Worm (Caenorhabditis elegans) whole organism, young adult: ENCODE data around the gene pigm-1.

Source experiments
- B0019.2 ChIP-seq: fragments of 200-800 bp; sonication (Bioruptor generic); conservative IDR thresholded peaks from 2 replicates; pipeline ENCODE4 v1.3.6; 2022; ENCODE audit warnings: missing genetic modification reagents, missing genetic modification characterization, missing compliant biosample characterization
- B0261.1 ChIP-seq: sonication (generic microtip); optimal IDR thresholded peaks from 2 replicates; lab custom pipeline; 2016; ENCODE audit warnings: mild to moderate bottlenecking, missing genetic modification characterization, moderate library complexity, missing compliant biosample characterization
- B0336.3 ChIP-seq: fragments of 200-800 bp; sonication (Bioruptor generic); IDR thresholded peaks from 2 replicates; pipeline ENCODE4 v1.3.6; 2022; ENCODE audit warnings: missing genetic modification characterization, missing compliant biosample characterization
- C17E4.6 ChIP-seq: fragments of 200-800 bp; sonication (Bioruptor generic); IDR thresholded peaks from 2 replicates; pipeline ENCODE4 v1.3.6; 2022; ENCODE audit warnings: missing genetic modification reagents, missing genetic modification characterization, missing compliant biosample characterization
- F57A8.1 ChIP-seq: fragments of 200-800 bp; sonication (Bioruptor generic); optimal IDR thresholded peaks from 2 replicates; lab custom pipeline; 2018; ENCODE audit warnings: mild to moderate bottlenecking, missing genetic modification characterization, moderate library complexity, missing compliant biosample characterization
- K11D2.4 ChIP-seq: fragments of 200-800 bp; sonication (Bioruptor generic); IDR thresholded peaks from 2 replicates; pipeline ENCODE4 v1.3.6; 2022; ENCODE audit warnings: missing genetic modification reagents, missing genetic modification characterization, missing compliant biosample characterization
- K12H6.12 ChIP-seq: fragments of 200-800 bp; sonication (Bioruptor generic); optimal IDR thresholded peaks from 2 replicates; lab custom pipeline; 2018; ENCODE audit warnings: mild to moderate bottlenecking, missing genetic modification characterization, missing compliant biosample characterization
- T07F8.4 ChIP-seq: sonication (generic microtip); optimal IDR thresholded peaks from 2 replicates; lab custom pipeline; 2016; ENCODE audit warnings: mild to moderate bottlenecking, missing genetic modification characterization, moderate library complexity, missing compliant biosample characterization
- T26A5.8 ChIP-seq: sonication (generic microtip); optimal IDR thresholded peaks from 2 replicates; lab custom pipeline; 2016; ENCODE audit warnings: missing genetic modification characterization, missing compliant biosample characterization
- Y53F4B.3 ChIP-seq: fragments of 200-800 bp; sonication (Bioruptor generic); IDR thresholded peaks from 2 replicates; pipeline ENCODE4 v1.3.6; 2022; ENCODE audit warnings: missing genetic modification reagents, missing genetic modification characterization, missing compliant biosample characterization
- Y79H2A.3 ChIP-seq: fragments of 200-800 bp; sonication (Bioruptor generic); conservative IDR thresholded peaks from 2 replicates; pipeline ENCODE4 v1.3.6; 2022; ENCODE audit warnings: missing genetic modification reagents, missing genetic modification characterization, missing compliant biosample characterization
- Y95B8A.8 ChIP-seq: fragments of 200-800 bp; sonication (Bioruptor generic); IDR thresholded peaks from 2 replicates; pipeline ENCODE4 v1.3.6; 2022; ENCODE audit warnings: missing genetic modification reagents, missing genetic modification characterization, missing compliant biosample characterization
- ama-1 ChIP-seq, 3 experiments: fragments of 150-350 bp in 1 of 3; sonication (generic microtip) in 2 of 3; optimal IDR thresholded peaks; 2 replicates each; lab custom pipeline; 2014 to 2018; ENCODE audit warnings: missing biosample characterization in 2 of 3, missing genetic modification characterization in 2 of 3, missing genetic modification reagents in 2 of 3
- aptf-3 ChIP-seq: fragments of 200-800 bp; sonication (Bioruptor generic); IDR thresholded peaks from 2 replicates; pipeline ENCODE4 v1.3.6; 2022; ENCODE audit warnings: missing genetic modification characterization, missing compliant biosample characterization
- athp-1 ChIP-seq: sonication (generic microtip); optimal IDR thresholded peaks from 2 replicates; lab custom pipeline; 2017; ENCODE audit warnings: mild to moderate bottlenecking, missing genetic modification characterization, missing compliant biosample characterization
- attf-6 ChIP-seq: fragments of 200-800 bp; sonication (Bioruptor generic); IDR thresholded peaks from 2 replicates; pipeline ENCODE4 v1.3.6; 2022; ENCODE audit warnings: missing genetic modification reagents, missing genetic modification characterization, missing compliant biosample characterization
- bed-2 ChIP-seq: fragments of 200-800 bp; sonication (Bioruptor generic); IDR thresholded peaks from 2 replicates; pipeline ENCODE4 v1.3.6; 2022; ENCODE audit warnings: missing genetic modification reagents, missing genetic modification characterization, missing compliant biosample characterization
- cebp-2 ChIP-seq: fragments of 200-800 bp; sonication (Bioruptor generic); IDR thresholded peaks from 2 replicates; pipeline ENCODE4 v1.3.6; 2022; ENCODE audit warnings: missing genetic modification characterization, missing compliant biosample characterization
- ceh-27 ChIP-seq: fragments of 200-800 bp; sonication (Bioruptor generic); optimal IDR thresholded peaks from 2 replicates; lab custom pipeline; 2018; ENCODE audit warnings: mild to moderate bottlenecking, missing genetic modification characterization, moderate library complexity, missing compliant biosample characterization
- ceh-40 ChIP-seq: fragments of 200-800 bp; sonication (Bioruptor generic); IDR thresholded peaks from 2 replicates; pipeline ENCODE4 v1.3.6; 2022; ENCODE audit warnings: missing genetic modification characterization, missing compliant biosample characterization
- ceh-79 ChIP-seq: sonication (generic microtip); optimal IDR thresholded peaks from 2 replicates; lab custom pipeline; 2017; ENCODE audit warnings: mild to moderate bottlenecking, missing genetic modification characterization, missing compliant biosample characterization
- die-1 ChIP-seq: sonication (generic microtip); optimal IDR thresholded peaks from 2 replicates; lab custom pipeline; 2016; ENCODE audit warnings: missing genotype, mild to moderate bottlenecking, missing genetic modification characterization, missing compliant biosample characterization
- dpff-1 ChIP-seq: sonication (generic microtip); optimal IDR thresholded peaks from 2 replicates; lab custom pipeline; 2017; ENCODE audit warnings: mild to moderate bottlenecking, missing genetic modification characterization, missing compliant biosample characterization
- egl-18 ChIP-seq: fragments of 200-800 bp; sonication (Bioruptor generic); IDR thresholded peaks from 2 replicates; pipeline ENCODE4 v1.3.6; 2022; ENCODE audit warnings: missing genetic modification reagents, missing genetic modification characterization, missing compliant biosample characterization
- ekl-4 ChIP-seq: fragments of 200-800 bp; sonication (Bioruptor generic); IDR thresholded peaks from 2 replicates; pipeline ENCODE4 v1.3.6; 2022; ENCODE audit warnings: missing genetic modification reagents, missing genetic modification characterization, missing compliant biosample characterization
- him-1 ChIP-seq: sonication (generic microtip); optimal IDR thresholded peaks from 2 replicates; lab custom pipeline; 2016; ENCODE audit warnings: missing genotype, missing genetic modification reagents, missing genetic modification characterization, missing compliant biosample characterization
- hlh-26 ChIP-seq: fragments of 200-800 bp; sonication (Bioruptor generic); conservative IDR thresholded peaks from 2 replicates; pipeline ENCODE4 v1.3.6; 2022; ENCODE audit warnings: missing genetic modification reagents, missing genetic modification characterization, missing compliant biosample characterization
- lir-1 ChIP-seq: fragments of 200-800 bp; sonication (Bioruptor generic); conservative IDR thresholded peaks from 2 replicates; pipeline ENCODE4 v1.3.6; 2022; ENCODE audit warnings: missing genetic modification reagents, missing genetic modification characterization, missing compliant biosample characterization
- mel-28 ChIP-seq: sonication (generic microtip); optimal IDR thresholded peaks from 2 replicates; lab custom pipeline; 2016; ENCODE audit warnings: borderline replicate concordance, mild to moderate bottlenecking, missing genetic modification characterization, missing compliant biosample characterization
- mes-4 ChIP-seq: sonication (generic microtip); optimal IDR thresholded peaks from 2 replicates; lab custom pipeline; 2016; ENCODE audit warnings: missing genotype, missing genetic modification characterization, missing compliant biosample characterization
- mxl-1 ChIP-seq: sonication (generic microtip); optimal IDR thresholded peaks from 2 replicates; lab custom pipeline; 2016; ENCODE audit warnings: missing genetic modification characterization, missing compliant biosample characterization
- nfya-2 ChIP-seq: fragments of 200-800 bp; sonication (Bioruptor generic); IDR thresholded peaks from 2 replicates; pipeline ENCODE4 v1.3.6; 2022; ENCODE audit warnings: missing genetic modification reagents, missing genetic modification characterization, missing compliant biosample characterization
- sdz-38 ChIP-seq: sonication (generic microtip); optimal IDR thresholded peaks from 2 replicates; lab custom pipeline; 2016; ENCODE audit warnings: missing genotype, missing genetic modification characterization, missing compliant biosample characterization
- sea-2 ChIP-seq: fragments of 200-800 bp; sonication (Bioruptor generic); IDR thresholded peaks from 2 replicates; pipeline ENCODE4 v1.3.6; 2022; ENCODE audit warnings: missing genetic modification characterization, missing compliant biosample characterization
- snpc-4 ChIP-seq, 5 experiments: fragments of 150-350 bp in 1 of 5; sonication (generic microtip) in 4 of 5; optimal IDR thresholded peaks; 2 replicates each; lab custom pipeline; 2014 to 2018; ENCODE audit warnings: missing genetic modification characterization in 5 of 5, missing biosample characterization in 3 of 5, antibody characterized with exemption in 2 of 5, mild to moderate bottlenecking in 2 of 5, missing compliant biosample characterization in 2 of 5, missing genotype in 2 of 5, moderate library complexity in 2 of 5, missing genetic modification reagents in 1 of 5
- tbx-9 ChIP-seq: sonication (generic microtip); optimal IDR thresholded peaks from 2 replicates; lab custom pipeline; 2016; ENCODE audit warnings: borderline replicate concordance, missing genetic modification characterization, inconsistent platforms, missing compliant biosample characterization
- unc-130 ChIP-seq: sonication (generic microtip); optimal IDR thresholded peaks from 2 replicates; lab custom pipeline; 2016; ENCODE audit warnings: missing genetic modification reagents, missing genetic modification characterization, missing compliant biosample characterization
- ztf-18 ChIP-seq: sonication (generic microtip); optimal IDR thresholded peaks from 2 replicates; lab custom pipeline; 2016; ENCODE audit warnings: missing genotype, mild to moderate bottlenecking, missing genetic modification characterization, missing compliant biosample characterization

The pigm-1 gene

ce11 chrII:11353471-11353870, 5.2 kb downstream of the pigm-1 start:
- no peak for TF ChIP-seq cebp-2 (GFP tag; lab: Robert Waterston, UW)
- no peak for TF ChIP-seq ekl-4 (GFP tag; lab: Robert Waterston, UW)
- TF ChIP-seq hlh-26 (GFP tag; lab: Robert Waterston, UW), result no peak
- TF ChIP-seq ceh-40 (GFP tag; lab: Robert Waterston, UW), result no peak

- TF ChIP-seq bed-2 (GFP tag; lab: Robert Waterston, UW) (no peak), tbx-9 (no peak), attf-6 (no peak), Y53F4B.3 (GFP tag; lab: Robert Waterston, UW) (no peak), C17E4.6 (GFP tag; lab: Robert Waterston, UW) (no peak), ekl-4 (GFP tag; lab: Robert Waterston, UW) (no peak), dpff-1 (no peak)
- TF ChIP-seq, all 124 proteins: peak for 0
Observed at ce11 chrII:11361751-11362150, 13.5 kb downstream of the pigm-1 start.

ce11 chrII:11371981-11372380, 23.7 kb downstream of the pigm-1 start, which contains the start of gene C33B4.2:
Gene C33B4.2 (minus strand): TSS chrII:11372145.
- no peak for TF ChIP-seq egl-18 (GFP tag; lab: Robert Waterston, UW)
- no peak for TF ChIP-seq B0261.1
- no peak for TF ChIP-seq nfya-2 (GFP tag; lab: Robert Waterston, UW)
- TF ChIP-seq B0336.3 (GFP tag; lab: Robert Waterston, UW), result no peak
- no peak for TF ChIP-seq Y79H2A.3 (GFP tag; lab: Robert Waterston, UW)
- no peak for TF ChIP-seq K11D2.4
- no peak for TF ChIP-seq Y53F4B.3 (GFP tag; lab: Robert Waterston, UW)
- no peak for TF ChIP-seq T26A5.8 (tag; lab: Kevin White, UChicago)
- no peak for TF ChIP-seq Y95B8A.8 (GFP tag; lab: Robert Waterston, UW)
- TF ChIP-seq cebp-2 (GFP tag; lab: Robert Waterston, UW), result no peak
- no peak for TF ChIP-seq ztf-18 (tag; lab: Kevin White, UChicago)
- TF ChIP-seq him-1, result no peak
- no peak for TF ChIP-seq lir-1 (GFP tag; lab: Robert Waterston, UW)
- no peak for TF ChIP-seq mes-4 (tag; lab: Kevin White, UChicago)
- no peak for TF ChIP-seq mel-28
- TF ChIP-seq ceh-40 (GFP tag; lab: Robert Waterston, UW), result no peak
- no peak for TF ChIP-seq sdz-38
- TF ChIP-seq die-1, result no peak

ce11 chrII:11376026-11376425, 27.8 kb downstream of the pigm-1 start:
- TF ChIP-seq T26A5.8 (tag; lab: Kevin White, UChicago), result no peak
- no peak for TF ChIP-seq snpc-4 (GFP tag; optimal IDR thresholded peaks at IDR 0.05; lab: Kevin White, UChicago)
- no peak for TF ChIP-seq snpc-4 (tag; optimal IDR thresholded peaks at IDR 0.05; lab: Kevin White, UChicago)
- TF ChIP-seq sdz-38, result no peak
- TF ChIP-seq ceh-27, result no peak
- TF ChIP-seq T07F8.4, result no peak
- TF ChIP-seq K12H6.12, result no peak
- TF ChIP-seq ceh-40 (GFP tag; lab: Robert Waterston, UW), result no peak
- no peak for TF ChIP-seq bed-2 (GFP tag; lab: Robert Waterston, UW)
- TF ChIP-seq athp-1 (tag; lab: Kevin White, UChicago), result no peak
- TF ChIP-seq ceh-79, result no peak
- TF ChIP-seq B0019.2 (GFP tag; lab: Robert Waterston, UW), result no peak
- TF ChIP-seq aptf-3 (GFP tag; lab: Robert Waterston, UW), result no peak
- TF ChIP-seq sea-2 (GFP tag; lab: Robert Waterston, UW), result no peak
- no peak for TF ChIP-seq unc-130
- no peak for TF ChIP-seq B0336.3 (GFP tag; lab: Robert Waterston, UW)
- no peak for TF ChIP-seq F57A8.1 (GFP tag; lab: Kevin White, UChicago)
- no peak for TF ChIP-seq ama-1 (optimal IDR thresholded peaks at IDR 0.05; lab: Kevin White, UChicago)
- TF ChIP-seq ama-1 (GFP tag; optimal IDR thresholded peaks at IDR 0.05; lab: Kevin White, UChicago), result no peak
- TF ChIP-seq C17E4.6 (GFP tag; lab: Robert Waterston, UW), result no peak
- TF ChIP-seq hlh-26 (GFP tag; lab: Robert Waterston, UW), result no peak
- no peak for TF ChIP-seq mxl-1 (tag; lab: Kevin White, UChicago)
- TF ChIP-seq, all 124 proteins: peak for 0
